Fruit fly (Drosophila melanogaster): ENCODE data around the gene CG43219.
A peak's percentile ranks its signal among the peaks of the same experiment; 100 is the strongest.

Gene CG43219

DNA sequence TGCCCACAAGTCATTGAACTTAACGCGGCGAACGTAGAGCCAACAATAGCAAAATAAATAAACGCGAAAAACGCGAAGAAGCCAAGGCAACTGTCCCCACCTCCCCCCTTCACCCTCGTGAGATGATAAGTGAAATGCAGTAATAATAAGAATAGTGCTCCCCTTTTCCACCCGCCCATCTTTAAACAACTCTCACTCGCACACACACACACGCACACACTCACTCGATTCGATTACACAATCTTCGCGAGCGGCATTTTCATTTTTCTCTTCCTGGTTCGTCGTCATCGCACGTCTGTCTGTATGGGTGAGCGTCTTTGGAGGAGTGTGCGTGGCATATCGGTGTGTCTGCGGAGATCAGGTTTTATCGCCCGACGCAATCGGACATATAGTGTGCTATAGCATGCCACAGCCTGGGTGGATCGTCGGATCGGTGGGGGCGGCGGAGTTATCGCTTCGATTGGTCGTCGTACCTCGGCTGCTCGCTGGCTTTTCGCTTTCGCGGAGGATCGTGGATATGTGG lies 4.6 kb downstream of the CG43219 start (continued):
- peak; percentile 60 for TF ChIP-seq CG8478 (optimal IDR thresholded peaks at IDR 0.05)
- TF ChIP-seq disco-r (GFP tag; optimal IDR thresholded peaks at IDR 0.05): no peak
- no peak for TF ChIP-seq Mrtf (GFP tag; IDR thresholded peaks at IDR 0.05)
- no peak for TF ChIP-seq grau (tag; optimal IDR thresholded peaks at IDR 0.05)
- TF ChIP-seq NC2β (GFP tag; optimal IDR thresholded peaks at IDR 0.05): no peak
- TF ChIP-seq odd (GFP tag; optimal IDR thresholded peaks at IDR 0.05): no peak
- no peak for TF ChIP-seq CG12769 (tag; optimal IDR thresholded peaks at IDR 0.05)
- TF ChIP-seq fu2 (GFP tag; optimal IDR thresholded peaks at IDR 0.05): no peak

DNA sequence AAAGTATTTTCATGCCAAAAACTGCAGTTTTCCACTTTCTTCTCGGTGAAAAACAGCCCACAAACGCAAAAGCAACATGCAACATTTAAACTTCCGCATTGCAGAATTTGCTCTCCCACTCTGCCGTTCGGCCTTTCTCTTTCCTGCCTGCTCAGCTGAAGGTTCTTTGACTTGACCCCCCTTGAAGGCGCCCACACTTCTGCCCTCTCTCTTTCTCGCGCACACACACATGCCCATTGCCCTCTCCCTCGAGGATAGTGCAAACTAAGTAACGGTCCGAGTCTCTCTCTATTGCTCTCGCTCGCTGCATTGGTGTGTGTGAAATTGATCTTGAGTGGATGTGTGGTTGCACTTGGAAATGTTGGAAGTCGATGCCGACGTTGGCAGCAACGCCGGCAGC lies 5.4 kb downstream of the CG43219 start:
- peak; percentile 38 for TF ChIP-seq cg (GFP tag; optimal IDR thresholded peaks at IDR 0.05)
- no peak for TF ChIP-seq Gug (GFP tag; IDR thresholded peaks at IDR 0.05)
- TF ChIP-seq crol (GFP tag; IDR thresholded peaks at IDR 0.05): peak; percentile 28; the same call in 1 of the 2 replicates
- 0 out of 3 replicates have a peak, but pooled peaks have one; percentile 33 for TF ChIP-seq z (GFP tag; IDR thresholded peaks at IDR 0.05)
- TF ChIP-seq vvl (GFP tag; IDR thresholded peaks at IDR 0.05): no peak
- peak in 1 of 2 experiments; percentile 44 for TF ChIP-seq Trl (optimal IDR thresholded peaks at IDR 0.05)
- no peak for TF ChIP-seq Trl (GFP tag; optimal IDR thresholded peaks at IDR 0.05)

DNA sequence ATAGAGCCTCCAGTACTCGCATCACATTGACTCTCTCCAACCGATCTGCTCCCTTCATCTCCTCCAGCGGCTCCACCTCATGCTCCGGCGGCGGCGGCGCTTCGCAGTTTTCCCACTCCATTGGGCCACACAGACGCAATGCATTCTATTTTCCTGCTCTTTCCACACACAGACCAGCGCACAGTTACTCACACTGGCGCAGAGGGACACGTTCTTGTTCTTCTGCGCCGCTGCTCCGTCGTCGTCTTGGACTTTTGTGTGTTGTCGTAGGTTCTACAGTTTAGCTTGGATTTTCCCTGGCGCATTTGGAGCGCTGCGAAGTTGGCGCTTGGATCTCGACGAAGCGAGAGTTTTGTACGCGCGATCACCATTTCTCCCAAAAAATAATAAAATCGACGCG lies 6.1 kb downstream of the CG43219 start, which contains the start of gene Eip78C:
Gene Eip78C (plus strand): TSS at position 301 of the 400 bp plus-strand sequence.
- TF ChIP-seq cg (GFP tag; optimal IDR thresholded peaks at IDR 0.05) (peak; percentile 30), Nf-YB (GFP tag; optimal IDR thresholded peaks at IDR 0.05) (no peak), Xbp1 (GFP tag; optimal IDR thresholded peaks at IDR 0.05) (no peak), CG10431 (GFP tag; optimal IDR thresholded peaks at IDR 0.05) (no peak), gsb (GFP tag; IDR thresholded peaks at IDR 0.05) (0 out of 2 replicates have a peak, but pooled peaks have one; percentile 12), Trl (optimal IDR thresholded peaks at IDR 0.05) (peak in 1 of 2 experiments; percentile 11), Trl (GFP tag; optimal IDR thresholded peaks at IDR 0.05) (no peak)

DNA sequence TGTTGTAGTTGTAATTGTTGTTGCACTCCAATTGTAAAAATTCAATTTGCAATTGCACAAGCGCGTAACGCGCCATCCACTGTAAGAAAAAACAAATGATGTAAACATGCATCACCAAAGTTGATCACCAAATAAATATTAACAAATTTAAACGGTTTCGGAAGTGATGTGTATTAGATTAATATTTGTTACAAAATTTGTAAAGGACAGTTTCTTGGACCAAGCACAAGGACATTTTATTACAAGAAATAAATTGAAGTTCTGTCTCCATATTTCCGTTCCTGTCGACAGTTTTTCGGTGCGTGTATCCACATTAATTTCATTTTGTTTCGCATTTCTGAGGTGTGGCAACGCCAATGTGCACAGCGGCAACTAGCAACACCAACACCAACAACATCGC lies 9.6 kb downstream of the CG43219 start:
- peak; percentile 76 for TF ChIP-seq Drgx (GFP tag; IDR thresholded peaks at IDR 0.05)
- no peak for TF ChIP-seq CG32532 (GFP tag; IDR thresholded peaks at IDR 0.05)
- no peak for TF ChIP-seq CG10654 (GFP tag; optimal IDR thresholded peaks at IDR 0.05)
- peak in 1 of 2 experiments; percentile 10 for TF ChIP-seq bsh (GFP tag; optimal IDR thresholded peaks at IDR 0.05)

DNA sequence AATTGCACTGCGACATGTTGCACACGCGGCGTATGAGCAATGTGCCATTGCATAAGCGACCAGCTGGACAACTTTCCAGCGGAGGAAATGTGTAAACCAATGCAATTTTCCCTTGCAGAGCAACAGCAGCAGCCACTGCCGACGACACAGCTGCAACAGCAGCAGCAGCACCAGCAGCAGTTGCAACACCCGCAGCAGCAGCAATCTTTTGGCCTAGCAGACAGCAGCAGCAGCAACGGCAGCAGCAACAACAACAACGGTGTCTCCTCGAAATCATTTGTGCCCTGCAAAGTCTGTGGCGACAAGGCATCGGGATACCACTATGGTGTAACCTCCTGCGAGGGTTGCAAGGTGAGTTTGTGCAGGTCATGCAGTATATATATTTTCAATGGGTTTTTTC lies 10.6 kb downstream of the CG43219 start:
- TF ChIP-seq CG3847 (GFP tag; IDR thresholded peaks at IDR 0.05) (0 out of 2 replicates have a peak, but pooled peaks have one; percentile 13), ind (GFP tag; optimal IDR thresholded peaks at IDR 0.05) (no peak), CG7745 (tag; optimal IDR thresholded peaks at IDR 0.05) (no peak), CG13296 (GFP tag; optimal IDR thresholded peaks at IDR 0.05) (no peak), vfl (GFP tag; optimal IDR thresholded peaks at IDR 0.05) (no peak), fd96Cb (tag; optimal IDR thresholded peaks at IDR 0.05) (no peak)

DNA sequence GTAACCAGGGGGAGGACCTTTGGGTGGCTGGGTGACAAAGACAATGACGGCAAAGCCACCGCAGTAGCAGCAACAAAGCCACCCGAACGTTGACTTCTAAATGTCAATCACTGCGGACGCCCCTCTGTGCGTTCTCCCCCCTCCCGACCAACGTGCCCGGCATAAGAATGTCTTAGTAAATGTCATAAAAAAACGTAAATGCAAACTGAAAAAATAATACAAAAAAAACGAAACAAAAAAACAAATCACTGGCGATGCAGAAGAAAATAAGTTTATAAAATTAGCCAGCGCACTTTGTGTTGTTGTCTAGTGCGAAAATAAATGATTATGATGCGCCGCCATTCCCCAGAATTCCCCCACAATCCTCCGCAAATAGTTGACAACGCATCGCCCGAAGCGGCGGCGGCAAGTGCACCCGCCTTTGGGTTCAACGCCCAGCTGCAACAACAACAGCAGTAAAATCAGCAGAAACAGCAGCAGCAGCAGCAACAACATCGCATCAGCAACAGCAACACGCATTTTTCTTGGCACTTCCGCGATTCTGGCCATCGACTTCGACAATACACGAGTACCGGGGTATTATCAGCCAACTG lies 16.9 kb downstream of the CG43219 start:
- TF ChIP-seq CG4730 (GFP tag; IDR thresholded peaks at IDR 0.05): 0 out of 2 replicates have a peak, but pooled peaks have one; percentile 7
- no peak for TF ChIP-seq CG31388 (GFP tag; optimal IDR thresholded peaks at IDR 0.05)
- no peak for TF ChIP-seq mirr (GFP tag; optimal IDR thresholded peaks at IDR 0.05)
- no peak for TF ChIP-seq gce (GFP tag; IDR thresholded peaks at IDR 0.05)
- TF ChIP-seq nerfin-1 (tag; optimal IDR thresholded peaks at IDR 0.05): no peak
- no peak for TF ChIP-seq nerfin-2 (GFP tag; IDR thresholded peaks at IDR 0.05; ENCODE audit: partially characterized antibody)
- no peak for TF ChIP-seq az2 (GFP tag; optimal IDR thresholded peaks at IDR 0.05)
- TF ChIP-seq kay (GFP tag; optimal IDR thresholded peaks at IDR 0.05): no peak
- no peak for TF ChIP-seq CG10654 (GFP tag; optimal IDR thresholded peaks at IDR 0.05)
- no peak for TF ChIP-seq CG8290 (GFP tag; optimal IDR thresholded peaks at IDR 0.05)
- no peak for TF ChIP-seq CG8290 (tag; optimal IDR thresholded peaks at IDR 0.05)
- TF ChIP-seq pho (GFP tag; optimal IDR thresholded peaks at IDR 0.05): no peak
- TF ChIP-seq ato (GFP tag; IDR thresholded peaks at IDR 0.05; ENCODE audit: partially characterized antibody): no peak
- TF ChIP-seq gsb (GFP tag; IDR thresholded peaks at IDR 0.05): no peak
- no peak for TF ChIP-seq ab (GFP tag; optimal IDR thresholded peaks at IDR 0.05)
- no peak for TF ChIP-seq dpn (GFP tag; optimal IDR thresholded peaks at IDR 0.05)

All from whole organism, embryonic.